Worm (Caenorhabditis elegans) whole organism, early embryonic: ENCODE measurements around the gene egl-4.
A peak's percentile ranks its signal among the peaks of the same experiment; 100 is the strongest.

ENCODE experiments used
- B0310.2 ChIP-seq: sonication (generic microtip); optimal IDR thresholded peaks from 2 replicates; lab custom pipeline; 2016; ENCODE audit warnings: mild to moderate bottlenecking, missing genetic modification characterization, missing compliant biosample characterization
- F13C5.2 ChIP-seq: sonication (generic microtip); optimal IDR thresholded peaks from 2 replicates; lab custom pipeline; 2017; ENCODE audit warnings: mild to moderate bottlenecking, missing genetic modification characterization, inconsistent platforms, missing compliant biosample characterization
- aly-1 ChIP-seq: sonication (generic microtip); optimal IDR thresholded peaks from 2 replicates; lab custom pipeline; 2016; ENCODE audit warnings: missing genetic modification characterization, missing compliant biosample characterization
- ama-1 ChIP-seq: fragments of 150-350 bp; optimal IDR thresholded peaks from 2 replicates; lab custom pipeline; 2014
- ceh-13 ChIP-seq: fragments of 200-800 bp; sonication (Bioruptor generic); optimal IDR thresholded peaks from 2 replicates; lab custom pipeline; 2018; ENCODE audit warnings: mild to moderate bottlenecking, missing genetic modification characterization, missing compliant biosample characterization
- ceh-36 ChIP-seq: sonication (generic microtip); optimal IDR thresholded peaks from 2 replicates; lab custom pipeline; 2016; ENCODE audit warnings: missing genetic modification characterization, inconsistent platforms, missing compliant biosample characterization
- ets-7 ChIP-seq: sonication (generic microtip); optimal IDR thresholded peaks from 2 replicates; lab custom pipeline; 2016; ENCODE audit warnings: missing genotype, missing genetic modification characterization, missing compliant biosample characterization
- flt-1 ChIP-seq: fragments of 200-800 bp; sonication (Bioruptor generic); IDR thresholded peaks from 2 replicates; pipeline ENCODE4 v1.3.6; 2022; ENCODE audit warnings: missing genetic modification characterization, missing compliant biosample characterization
- hmbx-1 ChIP-seq: sonication (generic microtip); optimal IDR thresholded peaks from 2 replicates; lab custom pipeline; 2016; ENCODE audit warnings: mild to moderate bottlenecking, missing genetic modification characterization, missing compliant biosample characterization
- hmg-4 ChIP-seq: fragments of 200-800 bp; sonication (Bioruptor generic); optimal IDR thresholded peaks from 2 replicates; lab custom pipeline; 2018; ENCODE audit warnings: mild to moderate bottlenecking, missing genetic modification characterization, missing compliant biosample characterization
- hnd-1 ChIP-seq: sonication (generic microtip); optimal IDR thresholded peaks from 2 replicates; lab custom pipeline; 2016; ENCODE audit warnings: missing genetic modification characterization, missing compliant biosample characterization
- pes-1 ChIP-seq: fragments of 200-800 bp; sonication (Bioruptor generic); IDR thresholded peaks from 2 replicates; pipeline ENCODE4 v1.3.6; 2022; ENCODE audit warnings: missing genetic modification reagents, missing genetic modification characterization, missing compliant biosample characterization
- scrt-1 ChIP-seq: fragments of 200-800 bp; sonication (Bioruptor generic); IDR thresholded peaks from 2 replicates; pipeline ENCODE4 v1.3.6; 2022; ENCODE audit warnings: missing genetic modification characterization, missing compliant biosample characterization
- sea-1 ChIP-seq: fragments of 200-800 bp; sonication (Bioruptor generic); conservative IDR thresholded peaks from 2 replicates; pipeline ENCODE4 v1.3.6; 2022; ENCODE audit warnings: missing genetic modification characterization, missing compliant biosample characterization
- tbx-11 ChIP-seq: fragments of 200-800 bp; sonication (Bioruptor generic); IDR thresholded peaks from 2 replicates; pipeline ENCODE4 v1.3.6; 2022; ENCODE audit warnings: missing genetic modification characterization, missing compliant biosample characterization
- tbx-37 ChIP-seq: fragments of 200-800 bp; sonication (Bioruptor generic); conservative IDR thresholded peaks from 2 replicates; pipeline ENCODE4 v1.3.6; 2022; ENCODE audit warnings: missing genetic modification reagents, missing genetic modification characterization, missing compliant biosample characterization
- tra-4 ChIP-seq: sonication (generic microtip); optimal IDR thresholded peaks from 2 replicates; lab custom pipeline; 2017; ENCODE audit warnings: missing genetic modification characterization, missing compliant biosample characterization

The egl-4 gene

DNA sequence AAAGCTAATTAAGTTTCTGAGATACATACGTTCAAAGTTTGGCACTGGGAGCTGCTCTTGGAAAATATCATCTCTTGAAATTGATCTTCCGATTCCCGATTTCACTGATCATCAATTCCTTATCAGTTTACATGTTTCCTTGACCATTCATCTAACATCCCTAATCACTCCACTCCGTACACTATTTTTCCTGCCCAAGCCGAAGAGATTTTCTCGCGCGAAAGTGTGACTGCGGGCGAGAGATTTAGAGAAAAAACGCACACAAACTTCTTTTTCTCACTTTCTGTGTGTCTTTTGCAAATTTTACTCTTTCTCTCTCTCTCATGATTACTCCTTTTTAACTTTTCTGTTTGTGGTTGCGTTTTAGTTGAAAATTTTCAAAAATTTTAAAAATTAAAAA is 10.7 kb upstream of the egl-4 start:
- no peak for TF ChIP-seq aly-1
- TF ChIP-seq B0310.2 (tag; lab: Kevin White, UChicago): no peak
- TF ChIP-seq ceh-13 (GFP tag; lab: Kevin White, UChicago): no peak
- TF ChIP-seq tbx-11 (GFP tag; lab: Robert Waterston, UW): no peak
- TF ChIP-seq ceh-36: no peak
- TF ChIP-seq ets-7: no peak
- no peak for TF ChIP-seq pes-1
- no peak for TF ChIP-seq ama-1 (lab: Kevin White, UChicago)
- no peak for TF ChIP-seq hmg-4 (GFP tag; lab: Kevin White, UChicago)
- no peak for TF ChIP-seq F13C5.2 (tag; lab: Kevin White, UChicago)
- no peak for TF ChIP-seq flt-1 (GFP tag; lab: Robert Waterston, UW)
- no peak for TF ChIP-seq tra-4

DNA sequence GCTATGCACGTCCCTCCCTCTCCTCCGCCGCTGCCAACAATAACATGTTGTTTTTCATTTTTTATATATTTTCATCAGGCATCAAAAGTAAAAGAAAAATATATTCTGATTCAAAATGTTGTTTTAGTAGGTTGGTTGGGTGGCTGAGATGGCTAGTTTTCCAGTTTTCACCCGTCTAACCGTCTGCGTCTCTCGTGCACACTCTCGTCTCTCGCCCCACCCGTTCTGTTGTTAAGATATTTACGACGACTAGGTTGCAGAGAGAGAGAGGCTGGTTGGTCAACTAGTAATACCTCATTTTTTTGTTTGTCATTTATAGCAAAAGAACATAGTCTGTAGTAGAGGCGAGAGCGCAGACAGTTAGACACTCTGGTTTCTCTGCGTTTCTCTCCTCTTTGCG is 9.3 kb upstream of the egl-4 start:
- TF ChIP-seq scrt-1 (GFP tag; lab: Robert Waterston, UW) (no peak), sea-1 (GFP tag; lab: Robert Waterston, UW) (no peak), hnd-1 (tag; lab: Kevin White, UChicago) (no peak), hmbx-1 (tag; lab: Kevin White, UChicago) (no peak), pes-1 (no peak), ama-1 (lab: Kevin White, UChicago) (no peak)

ce11 chrIV:1842314-1842713 is 5.6 kb upstream of the egl-4 start:
- TF ChIP-seq sea-1 (GFP tag; lab: Robert Waterston, UW) (no peak), tbx-11 (GFP tag; lab: Robert Waterston, UW) (no peak), scrt-1 (GFP tag; lab: Robert Waterston, UW) (no peak), ets-7 (no peak)

DNA sequence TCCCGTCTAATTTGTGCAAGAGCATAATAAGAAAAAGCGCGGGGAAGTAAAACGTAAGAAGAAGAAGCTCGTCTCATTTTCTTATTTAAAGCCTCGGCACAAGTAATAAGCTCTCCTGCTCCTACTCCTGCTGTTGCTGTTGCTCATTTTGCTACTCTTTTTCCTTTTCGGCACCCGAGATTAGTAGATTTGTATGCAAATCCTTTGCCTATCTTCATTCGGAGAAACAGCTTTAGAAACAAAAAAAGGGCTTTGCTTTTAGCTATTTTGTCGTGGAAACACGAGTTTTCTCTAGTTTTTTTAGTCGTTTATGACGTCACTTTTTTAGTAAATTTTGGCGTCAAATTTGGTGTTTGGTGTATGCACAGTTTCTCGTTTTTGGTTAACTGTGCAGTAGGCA is 4.3 kb upstream of the egl-4 start:
- TF ChIP-seq pes-1 (no peak), hmbx-1 (tag; lab: Kevin White, UChicago) (no peak), hnd-1 (tag; lab: Kevin White, UChicago) (no peak), sea-1 (GFP tag; lab: Robert Waterston, UW) (no peak), aly-1 (no peak), ceh-13 (GFP tag; lab: Kevin White, UChicago) (no peak), tbx-37 (GFP tag; lab: Robert Waterston, UW) (no peak), tra-4 (no peak), F13C5.2 (tag; lab: Kevin White, UChicago) (no peak), ceh-36 (no peak), B0310.2 (tag; lab: Kevin White, UChicago) (no peak), ets-7 (no peak), tbx-11 (GFP tag; lab: Robert Waterston, UW) (no peak), scrt-1 (GFP tag; lab: Robert Waterston, UW) (no peak), hmg-4 (GFP tag; lab: Kevin White, UChicago) (no peak), flt-1 (GFP tag; lab: Robert Waterston, UW) (no peak), ama-1 (lab: Kevin White, UChicago) (no peak)

DNA sequence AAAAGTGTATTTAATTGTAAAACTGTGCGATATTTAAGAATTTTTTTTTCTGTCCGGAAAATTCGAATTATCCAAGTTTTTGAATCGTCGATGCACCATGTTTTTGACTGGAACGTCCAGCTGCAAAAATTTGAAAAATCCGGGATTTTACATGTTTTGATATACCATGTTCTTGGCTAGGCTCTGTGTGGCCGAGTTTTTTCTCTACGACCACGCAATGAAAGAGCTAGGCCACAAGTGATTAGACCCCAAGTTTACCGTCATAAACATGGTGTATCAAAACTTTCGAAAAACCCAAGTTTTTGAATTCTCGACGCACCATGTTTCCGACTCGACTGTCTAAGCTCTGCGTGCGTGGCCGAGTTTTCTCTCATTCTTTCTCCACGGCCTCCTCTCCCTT is 3.2 kb upstream of the egl-4 start:
- TF ChIP-seq ceh-36 (no peak), flt-1 (GFP tag; lab: Robert Waterston, UW) (no peak), ama-1 (lab: Kevin White, UChicago) (no peak), tbx-37 (GFP tag; lab: Robert Waterston, UW) (no peak), ets-7 (no peak), F13C5.2 (tag; lab: Kevin White, UChicago) (no peak), tra-4 (no peak), scrt-1 (GFP tag; lab: Robert Waterston, UW) (no peak), tbx-11 (GFP tag; lab: Robert Waterston, UW) (no peak)

ce11 chrIV:1845061-1845460 is 2.8 kb upstream of the egl-4 start:
- peak; percentile 29 for TF ChIP-seq F13C5.2 (tag; lab: Kevin White, UChicago)
- TF ChIP-seq tbx-11 (GFP tag; lab: Robert Waterston, UW): no peak

- no peak for TF ChIP-seq ets-7
- TF ChIP-seq scrt-1 (GFP tag; lab: Robert Waterston, UW): no peak
- no peak for TF ChIP-seq B0310.2 (tag; lab: Kevin White, UChicago)
- TF ChIP-seq tbx-37 (GFP tag; lab: Robert Waterston, UW): no peak
- TF ChIP-seq sea-1 (GFP tag; lab: Robert Waterston, UW): no peak
- no peak for TF ChIP-seq ama-1 (lab: Kevin White, UChicago)
- TF ChIP-seq ceh-36: no peak
- no peak for TF ChIP-seq tbx-11 (GFP tag; lab: Robert Waterston, UW)
- TF ChIP-seq ceh-13 (GFP tag; lab: Kevin White, UChicago): no peak
- TF ChIP-seq hnd-1 (tag; lab: Kevin White, UChicago): no peak
- no peak for TF ChIP-seq F13C5.2 (tag; lab: Kevin White, UChicago)
- TF ChIP-seq pes-1: no peak
- TF ChIP-seq hmg-4 (GFP tag; lab: Kevin White, UChicago): no peak
- no peak for TF ChIP-seq flt-1 (GFP tag; lab: Robert Waterston, UW)
- no peak for TF ChIP-seq tra-4
- no peak for TF ChIP-seq hmbx-1 (tag; lab: Kevin White, UChicago)
These were observed 1.4 kb upstream of the egl-4 start for ce11 chrIV:1846451-1846850.

- TF ChIP-seq pes-1 (peak; percentile 56), sea-1 (GFP tag; lab: Robert Waterston, UW) (no peak)
These were observed 6.1 kb downstream of the egl-4 start for ce11 chrIV:1853934-1854438.
